Fruit fly (Drosophila melanogaster): ENCODE results near the gene vvl.

dm6 chr3L:6787502-6787901, 2.5 kb upstream of the vvl start:
- TF ChIP-seq fru (GFP tag; optimal IDR thresholded peaks at IDR 0.05), result no peak
- no peak for TF ChIP-seq Mio (GFP tag; optimal IDR thresholded peaks at IDR 0.05)

All from whole organism, wandering third instar larva.